Worm (Caenorhabditis elegans): Measurements from ENCODE around the gene col-143.

The col-143 gene

DNA sequence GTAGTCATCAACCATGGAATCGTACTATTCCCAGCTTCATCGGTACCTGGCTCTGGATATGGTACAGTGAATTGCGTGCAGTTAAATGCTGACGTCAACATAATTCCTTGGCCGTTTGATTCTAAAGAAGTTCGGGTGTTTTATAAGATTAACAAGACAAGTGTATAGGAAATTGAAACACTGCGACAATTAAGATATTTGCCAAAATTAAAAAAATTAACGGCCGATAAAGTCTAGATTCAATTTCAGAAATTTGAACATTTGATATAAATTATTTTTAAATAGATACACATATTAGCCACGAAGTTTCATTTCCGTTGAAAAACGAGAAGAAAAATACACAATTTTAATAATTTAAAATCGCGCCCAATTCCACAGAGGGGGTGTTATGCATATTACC, 29.1 kb upstream of the col-143 start, which contains the start of gene dmsr-12:
TSS of gene dmsr-12 (minus strand) at position 101 of the 400 bp plus-strand sequence.
- TF ChIP-seq alr-1 (tag; optimal IDR thresholded peaks at IDR 0.05) (no peak), peb-1 (tag; optimal IDR thresholded peaks at IDR 0.05) (no peak), sma-9 (GFP tag; optimal IDR thresholded peaks at IDR 0.05) (no peak), sma-9 (tag; optimal IDR thresholded peaks at IDR 0.05) (no peak), unc-39 (tag; optimal IDR thresholded peaks at IDR 0.05) (no peak), nhr-77 (tag; optimal IDR thresholded peaks at IDR 0.05) (no peak), mbf-1 (tag; optimal IDR thresholded peaks at IDR 0.05) (no peak)

DNA sequence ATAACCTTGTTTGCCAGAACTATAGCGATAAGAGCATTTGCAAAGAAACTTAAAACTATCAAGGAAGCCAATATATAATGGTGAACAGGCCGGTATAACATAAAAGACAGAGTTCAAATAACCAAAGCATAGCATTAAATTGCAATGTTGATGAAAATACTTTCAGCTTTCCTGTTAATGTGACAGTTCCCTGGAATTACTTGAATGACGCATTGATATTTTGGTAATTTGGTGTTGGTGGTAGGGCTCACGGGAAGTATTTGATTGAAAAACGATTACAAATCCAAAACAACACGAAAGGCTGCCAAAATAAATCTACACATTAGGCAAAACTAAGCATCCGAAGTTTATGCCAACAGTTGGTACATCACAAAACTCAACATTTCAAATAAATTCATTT, 26.5 kb upstream of the col-143 start, which contains the start of gene dmsr-16:
TSS of gene dmsr-16 (minus strand) at position 101 of the 400 bp plus-strand sequence.
- TF ChIP-seq mab-5 (tag; optimal IDR thresholded peaks at IDR 0.05) (no peak), mbf-1 (tag; optimal IDR thresholded peaks at IDR 0.05) (no peak)

DNA sequence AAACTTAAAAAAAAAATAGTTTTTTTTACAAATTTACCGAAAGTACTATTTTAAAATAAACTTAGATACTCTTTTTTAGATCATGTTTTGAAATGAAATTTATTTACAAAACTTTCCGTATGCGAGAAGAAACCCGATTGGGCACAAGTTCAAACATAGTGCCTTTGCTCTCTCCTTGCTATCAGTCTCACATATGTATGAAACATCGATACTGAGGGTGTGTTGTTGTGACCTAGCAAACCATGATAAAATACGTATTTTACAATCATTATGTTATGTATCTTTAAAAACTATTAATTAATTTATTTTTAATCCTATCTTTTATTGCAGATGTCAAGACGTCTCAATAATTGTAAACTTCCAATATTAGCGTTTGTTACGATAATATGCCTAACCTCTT, 25.3 kb upstream of the col-143 start:
- TF ChIP-seq fos-1 (tag; optimal IDR thresholded peaks at IDR 0.05) (peak; percentile 93), ceh-16 (tag; optimal IDR thresholded peaks at IDR 0.05) (no peak), R02D3.7 (tag; optimal IDR thresholded peaks at IDR 0.05) (no peak)

DNA sequence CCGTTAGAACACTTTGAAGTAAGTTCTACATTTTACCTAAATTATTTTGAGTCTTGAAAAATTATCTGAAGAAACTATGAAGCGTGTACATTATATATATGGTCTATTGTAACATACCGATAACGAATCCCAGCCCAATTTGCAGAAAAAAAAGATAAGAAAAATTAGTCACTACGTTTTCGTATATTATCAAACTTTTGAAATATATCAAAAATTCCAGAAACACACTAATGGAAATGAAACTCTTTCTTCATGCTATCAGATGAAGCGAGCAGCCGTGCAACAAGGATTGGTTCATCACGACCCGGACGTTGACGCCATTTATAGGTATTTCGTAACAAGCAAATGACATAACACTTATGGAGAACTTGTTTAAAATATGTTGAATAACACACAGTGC, 23.6 kb upstream of the col-143 start:
- TF ChIP-seq fos-1 (tag; optimal IDR thresholded peaks at IDR 0.05): peak; percentile 91
- TF ChIP-seq aly-2 (tag; optimal IDR thresholded peaks at IDR 0.05): no peak

DNA sequence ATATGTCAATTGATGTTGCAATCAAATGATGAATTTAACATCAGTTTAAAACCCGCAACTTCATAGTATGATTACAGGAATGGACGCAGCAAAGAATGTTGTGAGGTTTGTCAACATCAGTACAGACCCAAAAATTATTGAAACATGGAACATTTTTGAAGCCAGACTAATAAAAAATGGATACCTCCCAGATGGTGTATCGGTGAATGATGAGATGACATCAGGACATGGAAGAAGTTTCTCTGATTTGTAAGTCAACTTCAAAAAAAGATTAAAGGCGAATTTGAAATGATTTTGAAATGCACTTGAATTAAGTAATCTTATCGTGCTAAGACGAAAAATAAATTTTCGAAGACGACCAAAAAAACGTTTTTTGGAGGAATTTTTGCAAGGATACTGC, 21.6 kb upstream of the col-143 start:
- TF ChIP-seq crh-2 (tag; optimal IDR thresholded peaks at IDR 0.05): no peak
- TF ChIP-seq nhr-23 (tag; optimal IDR thresholded peaks at IDR 0.05): no peak
- TF ChIP-seq R02D3.7 (tag; optimal IDR thresholded peaks at IDR 0.05): no peak
- TF ChIP-seq alr-1 (tag; optimal IDR thresholded peaks at IDR 0.05): no peak
- TF ChIP-seq lin-13 (GFP tag; optimal IDR thresholded peaks at IDR 0.05): no peak

DNA sequence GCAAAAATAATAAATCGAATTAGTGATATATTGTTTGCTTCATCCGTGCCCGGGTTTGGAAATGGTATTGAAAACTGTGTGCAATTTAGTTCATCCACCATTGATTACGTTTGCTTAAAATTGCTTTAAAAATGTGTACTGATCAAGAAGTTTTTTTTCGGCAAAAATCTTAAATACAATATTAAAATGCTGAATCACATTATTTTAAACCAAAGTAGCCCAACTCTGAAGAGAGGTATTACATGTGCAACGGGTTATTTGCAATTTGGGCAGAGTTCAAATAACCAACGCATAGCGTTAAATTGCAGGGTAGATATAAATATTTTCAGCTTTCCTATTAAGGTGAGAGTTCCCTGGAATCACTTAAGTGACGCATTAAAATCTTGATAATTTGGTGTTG, 18.3 kb upstream of the col-143 start, which contains the start of gene dmsr-14:
TSS of gene dmsr-14 (minus strand) at position 101 of the 400 bp plus-strand sequence.
- no peak for TF ChIP-seq ztf-11 (tag; optimal IDR thresholded peaks at IDR 0.05)
- no peak for TF ChIP-seq ZK546.5 (tag; optimal IDR thresholded peaks at IDR 0.05)
- TF ChIP-seq zag-1 (tag; optimal IDR thresholded peaks at IDR 0.05): no peak
- TF ChIP-seq peb-1 (tag; optimal IDR thresholded peaks at IDR 0.05): no peak
- TF ChIP-seq alr-1 (tag; optimal IDR thresholded peaks at IDR 0.05): no peak
- no peak for TF ChIP-seq nhr-129 (tag; optimal IDR thresholded peaks at IDR 0.05)
- no peak for TF ChIP-seq unc-62 (GFP tag; optimal IDR thresholded peaks at IDR 0.05)
- TF ChIP-seq mab-5 (tag; optimal IDR thresholded peaks at IDR 0.05): no peak
- no peak for TF ChIP-seq nhr-23 (tag; optimal IDR thresholded peaks at IDR 0.05)
- TF ChIP-seq egl-27 (tag; optimal IDR thresholded peaks at IDR 0.05): no peak
- no peak for TF ChIP-seq unc-39 (tag; optimal IDR thresholded peaks at IDR 0.05)
- no peak for TF ChIP-seq sem-4 (tag; optimal IDR thresholded peaks at IDR 0.05)

DNA sequence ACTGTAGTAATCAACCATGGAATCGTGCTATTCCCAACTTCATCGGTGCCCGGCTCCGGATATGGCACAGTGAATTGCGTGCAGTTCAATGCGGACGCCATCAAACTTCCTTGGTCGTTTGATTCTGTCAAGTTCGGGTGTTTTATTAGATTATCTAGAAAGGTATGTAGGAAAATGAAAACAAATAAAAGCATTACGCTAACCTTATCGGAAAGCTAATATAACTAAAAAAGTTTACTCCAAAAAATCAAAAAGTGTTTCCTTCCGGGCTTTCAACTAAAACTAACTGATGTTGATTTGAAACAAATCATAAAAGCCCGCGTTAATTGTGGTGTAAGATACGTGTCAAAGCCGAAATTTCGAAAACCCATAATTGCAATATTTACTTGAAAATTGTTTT, 15.6 kb upstream of the col-143 start, which contains the start of gene dmsr-13:
TSS of gene dmsr-13 (minus strand) at position 101 of the 400 bp plus-strand sequence.
- TF ChIP-seq unc-39 (tag; optimal IDR thresholded peaks at IDR 0.05): no peak
- no peak for TF ChIP-seq nhr-129 (tag; optimal IDR thresholded peaks at IDR 0.05)

DNA sequence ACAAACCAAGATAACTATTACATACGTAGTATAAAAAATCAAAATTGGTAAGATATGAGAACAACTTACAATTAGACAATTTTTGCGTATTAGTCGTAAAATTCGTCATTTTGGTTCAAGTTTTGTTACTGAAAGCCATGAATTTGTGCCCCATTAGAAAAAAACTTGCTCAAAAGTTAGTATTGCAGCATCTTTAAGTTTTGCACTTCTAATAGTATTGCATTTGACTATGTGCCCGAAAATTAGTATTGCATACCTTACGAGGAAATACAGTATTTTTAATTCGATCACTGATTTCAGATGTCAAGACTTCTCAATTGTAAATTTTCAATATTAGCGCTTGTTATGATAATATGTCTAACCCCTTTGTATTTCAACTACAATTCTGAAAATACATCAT, 13.9 kb upstream of the col-143 start, which contains the start of gene T15B7.8:
TSS of gene T15B7.8 (plus strand) at position 301 of the 400 bp plus-strand sequence.
- no peak for TF ChIP-seq mdl-1 (tag; optimal IDR thresholded peaks at IDR 0.05)
- no peak for TF ChIP-seq mab-5 (tag; optimal IDR thresholded peaks at IDR 0.05)
- no peak for TF ChIP-seq ztf-11 (tag; optimal IDR thresholded peaks at IDR 0.05)
- no peak for TF ChIP-seq ama-1 (optimal IDR thresholded peaks at IDR 0.05)
- no peak for TF ChIP-seq lsy-2 (tag; optimal IDR thresholded peaks at IDR 0.05)
- TF ChIP-seq ztf-1 (GFP tag; conservative IDR thresholded peaks at IDR 0.05): no peak
- no peak for TF ChIP-seq nhr-12 (tag; optimal IDR thresholded peaks at IDR 0.05)
- TF ChIP-seq nhr-21 (tag; optimal IDR thresholded peaks at IDR 0.05): no peak
- TF ChIP-seq lin-11 (tag; optimal IDR thresholded peaks at IDR 0.05): no peak
- TF ChIP-seq R02D3.7 (tag; optimal IDR thresholded peaks at IDR 0.05): no peak
- no peak for TF ChIP-seq nhr-23 (tag; optimal IDR thresholded peaks at IDR 0.05)
- no peak for TF ChIP-seq egl-27 (tag; optimal IDR thresholded peaks at IDR 0.05)
- TF ChIP-seq elt-1 (tag; optimal IDR thresholded peaks at IDR 0.05): no peak
- no peak for TF ChIP-seq lin-39 (tag; optimal IDR thresholded peaks at IDR 0.05)
- no peak for TF ChIP-seq ztf-4 (tag; optimal IDR thresholded peaks at IDR 0.05)
- no peak for TF ChIP-seq crh-2 (tag; optimal IDR thresholded peaks at IDR 0.05)
